Worm (Caenorhabditis elegans): ENCODE measurements around the gene irld-7.

DNA sequence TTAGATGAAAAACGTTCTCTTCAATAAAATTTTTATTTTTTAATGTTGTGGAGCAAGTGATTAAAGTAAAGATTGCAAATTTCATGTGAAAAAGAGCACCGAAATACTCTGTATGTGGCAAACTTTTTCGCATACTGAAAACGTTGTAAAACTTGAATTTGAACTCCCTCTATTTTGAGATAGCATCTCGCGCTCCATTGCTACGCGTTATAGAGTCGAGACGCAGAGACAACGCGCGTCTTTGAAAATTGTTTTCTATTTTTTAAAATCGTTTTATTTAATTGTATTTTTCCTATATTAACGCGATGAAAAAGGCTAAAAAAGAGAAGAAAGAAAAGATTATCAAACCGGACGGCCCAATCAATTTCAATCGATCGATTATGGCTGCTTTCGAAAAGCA, 41.6 kb upstream of the irld-7 start, which contains the start of gene fan-1:
- TF ChIP-seq nhr-77 (tag; optimal IDR thresholded peaks at IDR 0.05) (no peak), fos-1 (tag; optimal IDR thresholded peaks at IDR 0.05) (no peak), unc-39 (tag; optimal IDR thresholded peaks at IDR 0.05) (no peak), unc-62 (GFP tag; optimal IDR thresholded peaks at IDR 0.05) (no peak)

Measured in whole organism, L3 larva.